Worm (Caenorhabditis elegans) whole organism, mixed stage, embryonic: ENCODE results near the gene srbc-50.
A peak's percentile ranks its signal among the peaks of the same experiment; 100 is the strongest.

Experiments
- M03D4.4 ChIP-seq: sonication (generic microtip); optimal IDR thresholded peaks from 2 replicates; lab custom pipeline; 2017; ENCODE audit warnings: mild to moderate bottlenecking, missing genetic modification characterization, missing compliant biosample characterization
- bed-3 ChIP-seq: fragments of 200-800 bp; sonication (Bioruptor generic); optimal IDR thresholded peaks from 3 replicates; lab custom pipeline; 2018; ENCODE audit warnings: mild to moderate bottlenecking, missing genetic modification characterization, moderate library complexity, missing compliant biosample characterization
- blmp-1 ChIP-seq: fragments of 150-350 bp; optimal IDR thresholded peaks from 2 replicates; lab custom pipeline; 2014; ENCODE audit warnings: missing biosample characterization, missing genetic modification characterization
- ceh-39 ChIP-seq: fragments of 150-350 bp; optimal IDR thresholded peaks from 2 replicates; lab custom pipeline; 2014; ENCODE audit warnings: missing biosample characterization, missing genetic modification characterization
- ceh-43 ChIP-seq: fragments of 200-800 bp; sonication (Bioruptor generic); optimal IDR thresholded peaks from 2 replicates; lab custom pipeline; 2018; ENCODE audit warnings: mild to moderate bottlenecking, missing genetic modification characterization, moderate library complexity, missing compliant biosample characterization
- ceh-83 ChIP-seq: fragments of 200-800 bp; sonication (Bioruptor generic); optimal IDR thresholded peaks from 2 replicates; lab custom pipeline; 2018; ENCODE audit warnings: mild to moderate bottlenecking, missing genetic modification characterization, missing compliant biosample characterization
- ces-1 ChIP-seq: fragments of 150-350 bp; optimal IDR thresholded peaks from 2 replicates; lab custom pipeline; 2014; ENCODE audit warnings: missing biosample characterization, missing genetic modification reagents, missing genetic modification characterization
- cnd-1 ChIP-seq: fragments of 200-800 bp; sonication (Bioruptor generic); optimal IDR thresholded peaks from 2 replicates; lab custom pipeline; 2018; ENCODE audit warnings: mild to moderate bottlenecking, missing genetic modification characterization, missing compliant biosample characterization
- drap-1 ChIP-seq: fragments of 200-800 bp; sonication (Bioruptor generic); optimal IDR thresholded peaks from 3 replicates; lab custom pipeline; 2018; ENCODE audit warnings: mild to moderate bottlenecking, missing genetic modification characterization, missing compliant biosample characterization
- elt-1 ChIP-seq: sonication (generic microtip); optimal IDR thresholded peaks from 2 replicates; lab custom pipeline; 2017; ENCODE audit warnings: missing genetic modification characterization, mild to moderate bottlenecking, missing compliant biosample characterization, antibody characterized with exemption, moderate library complexity, borderline replicate concordance; ENCODE audit not compliant: insufficient read depth
- elt-3 ChIP-seq: fragments of 150-350 bp; optimal IDR thresholded peaks from 2 replicates; lab custom pipeline; 2014; ENCODE audit warnings: missing biosample characterization, missing genetic modification characterization
- flh-1 ChIP-seq: fragments of 200-800 bp; sonication (Bioruptor generic); optimal IDR thresholded peaks from 2 replicates; lab custom pipeline; 2018; ENCODE audit warnings: mild to moderate bottlenecking, missing genetic modification characterization, moderate library complexity, missing compliant biosample characterization
- ham-2 ChIP-seq: fragments of 200-800 bp; sonication (Bioruptor generic); optimal IDR thresholded peaks from 2 replicates; lab custom pipeline; 2018; ENCODE audit warnings: mild to moderate bottlenecking, missing genetic modification characterization, missing compliant biosample characterization
- hlh-1 ChIP-seq: fragments of 150-350 bp; optimal IDR thresholded peaks from 2 replicates; lab custom pipeline; 2014; ENCODE audit warnings: missing biosample characterization, missing genetic modification reagents, missing genetic modification characterization
- lin-13 ChIP-seq: fragments of 150-350 bp; optimal IDR thresholded peaks from 2 replicates; lab custom pipeline; 2014; ENCODE audit warnings: missing biosample characterization, missing genetic modification characterization
- lin-32 ChIP-seq: fragments of 200-800 bp; sonication (Bioruptor generic); optimal IDR thresholded peaks from 2 replicates; lab custom pipeline; 2018; ENCODE audit warnings: mild to moderate bottlenecking, missing genetic modification characterization, missing compliant biosample characterization
- lsy-2 ChIP-seq: fragments of 150-350 bp; optimal IDR thresholded peaks from 2 replicates; lab custom pipeline; 2014; ENCODE audit warnings: missing biosample characterization, missing genetic modification characterization
- mab-5 ChIP-seq: fragments of 150-350 bp; optimal IDR thresholded peaks from 2 replicates; lab custom pipeline; 2014; ENCODE audit warnings: missing biosample characterization, missing genetic modification characterization
- mep-1 ChIP-seq: fragments of 150-350 bp; optimal IDR thresholded peaks from 2 replicates; lab custom pipeline; 2017; ENCODE audit warnings: missing biosample characterization, missing genetic modification reagents, missing genetic modification characterization, inconsistent platforms
- mls-2 ChIP-seq: sonication (generic microtip); optimal IDR thresholded peaks from 2 replicates; lab custom pipeline; 2016; ENCODE audit warnings: mild to moderate bottlenecking, missing genetic modification characterization, moderate library complexity, missing compliant biosample characterization
- nhr-12 ChIP-seq: fragments of 150-350 bp; optimal IDR thresholded peaks from 2 replicates; lab custom pipeline; 2014; ENCODE audit warnings: missing biosample characterization, missing genetic modification characterization
- nhr-2 ChIP-seq: fragments of 150-350 bp; optimal IDR thresholded peaks from 2 replicates; lab custom pipeline; 2014; ENCODE audit warnings: missing biosample characterization, missing genetic modification characterization
- nhr-237 ChIP-seq: fragments of 150-350 bp; optimal IDR thresholded peaks from 2 replicates; lab custom pipeline; 2014; ENCODE audit warnings: missing biosample characterization, missing genetic modification characterization
- nhr-28 ChIP-seq: fragments of 150-350 bp; optimal IDR thresholded peaks from 2 replicates; lab custom pipeline; 2014; ENCODE audit warnings: missing biosample characterization, missing genetic modification characterization
- nhr-76 ChIP-seq: sonication (generic microtip); optimal IDR thresholded peaks from 2 replicates; lab custom pipeline; 2017; ENCODE audit warnings: missing biosample characterization, missing genetic modification characterization
- pha-4 ChIP-seq: fragments of 150-350 bp; optimal IDR thresholded peaks from 2 replicates; lab custom pipeline; 2018; ENCODE audit warnings: missing biosample characterization, missing genetic modification reagents, missing genetic modification characterization
- sem-2 ChIP-seq: fragments of 200-800 bp; sonication (Bioruptor generic); optimal IDR thresholded peaks from 2 replicates; lab custom pipeline; 2018; ENCODE audit warnings: mild to moderate bottlenecking, missing genetic modification characterization, missing compliant biosample characterization
- snpc-4 ChIP-seq: fragments of 150-350 bp; optimal IDR thresholded peaks from 2 replicates; lab custom pipeline; 2014; ENCODE audit warnings: missing biosample characterization, missing genetic modification characterization
- sptf-1 ChIP-seq: sonication (generic microtip); optimal IDR thresholded peaks from 2 replicates; lab custom pipeline; 2017; ENCODE audit warnings: mild to moderate bottlenecking, missing genetic modification characterization, moderate library complexity, missing compliant biosample characterization
- tbx-8 ChIP-seq: fragments of 200-800 bp; sonication (Bioruptor generic); optimal IDR thresholded peaks from 2 replicates; lab custom pipeline; 2018; ENCODE audit warnings: mild to moderate bottlenecking, missing genetic modification characterization, moderate library complexity, missing compliant biosample characterization
- unc-120 ChIP-seq: sonication (generic microtip); optimal IDR thresholded peaks from 2 replicates; lab custom pipeline; 2017; ENCODE audit warnings: missing genetic modification characterization, missing compliant biosample characterization; ENCODE audit not compliant: poor library complexity, severe bottlenecking
- unc-39 ChIP-seq: fragments of 150-350 bp; optimal IDR thresholded peaks from 2 replicates; lab custom pipeline; 2014; ENCODE audit warnings: missing biosample characterization, missing genetic modification characterization
- unc-62 ChIP-seq: fragments of 150-350 bp; optimal IDR thresholded peaks from 2 replicates; lab custom pipeline; 2014; ENCODE audit warnings: missing biosample characterization, missing genetic modification reagents, missing genetic modification characterization
- zip-8 ChIP-seq: fragments of 150-350 bp; optimal IDR thresholded peaks from 2 replicates; lab custom pipeline; 2014; ENCODE audit warnings: missing biosample characterization, missing genetic modification characterization
- ztf-11 ChIP-seq: fragments of 150-350 bp; optimal IDR thresholded peaks from 2 replicates; lab custom pipeline; 2014; ENCODE audit warnings: missing biosample characterization, missing genetic modification characterization

The srbc-50 gene

DNA sequence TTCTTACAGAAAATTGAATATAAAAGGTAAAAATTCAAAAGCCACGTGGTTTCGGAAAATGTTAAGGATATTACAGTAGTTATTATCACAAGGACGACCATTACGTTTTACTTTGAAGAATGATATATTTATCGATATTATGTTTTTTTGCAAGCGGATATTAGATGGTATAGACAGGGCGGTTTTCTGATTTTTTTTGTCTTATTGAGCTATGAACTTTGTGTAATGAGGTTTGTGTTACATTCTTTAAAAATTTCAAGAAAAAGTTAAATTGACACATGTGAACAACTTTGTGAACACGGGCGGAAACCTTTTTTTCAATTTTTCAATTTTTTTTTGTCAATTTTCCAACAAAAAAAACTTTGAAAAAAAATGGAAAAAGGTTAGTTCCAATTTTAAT, at the start of gene srbc-50:
srbc-50 (minus strand) TSS at position 101 of the 400 bp plus-strand sequence.
- TF ChIP-seq bed-3 (GFP tag; lab: Kevin White, UChicago): no peak
- no peak for TF ChIP-seq lin-32
- no peak for TF ChIP-seq flh-1 (GFP tag; lab: Kevin White, UChicago)
- TF ChIP-seq lsy-2: no peak
- no peak for TF ChIP-seq snpc-4
- TF ChIP-seq lin-13 (tag; lab: Kevin White, UChicago): no peak
- TF ChIP-seq hlh-1 (tag; lab: Kevin White, UChicago): no peak
- TF ChIP-seq blmp-1 (tag; lab: Kevin White, UChicago): no peak
- no peak for TF ChIP-seq pha-4 (tag; lab: Kevin White, UChicago)
- no peak for TF ChIP-seq sem-2 (GFP tag; lab: Kevin White, UChicago)
- no peak for TF ChIP-seq ceh-83
- no peak for TF ChIP-seq M03D4.4 (tag; lab: Kevin White, UChicago)
- no peak for TF ChIP-seq mls-2 (tag; lab: Kevin White, UChicago)
- no peak for TF ChIP-seq ztf-11 (tag; lab: Kevin White, UChicago)
- TF ChIP-seq zip-8 (tag; lab: Kevin White, UChicago): no peak
- no peak for TF ChIP-seq ham-2 (GFP tag; lab: Kevin White, UChicago)
- TF ChIP-seq ces-1 (GFP tag; lab: Kevin White, UChicago): no peak

- TF ChIP-seq sptf-1 (peak; percentile 99), lsy-2 (peak; percentile 52), sem-2 (GFP tag; lab: Kevin White, UChicago) (peak; percentile 97), ham-2 (GFP tag; lab: Kevin White, UChicago) (peak; percentile 99), nhr-2 (tag; lab: Kevin White, UChicago) (no peak), mls-2 (tag; lab: Kevin White, UChicago) (peak; percentile 100), lin-13 (tag; lab: Kevin White, UChicago) (peak; percentile 85), unc-62 (peak; percentile 85), unc-39 (tag; lab: Kevin White, UChicago) (peak; percentile 84), zip-8 (tag; lab: Kevin White, UChicago) (peak; percentile 3), pha-4 (tag; lab: Kevin White, UChicago) (peak; percentile 73), bed-3 (GFP tag; lab: Kevin White, UChicago) (peak; percentile 98), snpc-4 (no peak), flh-1 (GFP tag; lab: Kevin White, UChicago) (peak; percentile 98), elt-3 (no peak), mep-1 (tag; lab: Kevin White, UChicago) (peak; percentile 71), unc-120 (tag; lab: Kevin White, UChicago) (peak; percentile 99), blmp-1 (tag; lab: Kevin White, UChicago) (no peak), ceh-43 (peak; percentile 98), M03D4.4 (tag; lab: Kevin White, UChicago) (peak; percentile 99), ces-1 (GFP tag; lab: Kevin White, UChicago) (no peak), nhr-76 (tag; lab: Kevin White, UChicago) (peak; percentile 68), ztf-11 (tag; lab: Kevin White, UChicago) (peak; percentile 82), elt-1 (tag; lab: Kevin White, UChicago) (peak; percentile 44), ceh-83 (peak; percentile 100), ceh-39 (tag; lab: Kevin White, UChicago) (peak; percentile 18), drap-1 (GFP tag; lab: Kevin White, UChicago) (peak; percentile 100), nhr-237 (tag; lab: Kevin White, UChicago) (peak; percentile 63), hlh-1 (tag; lab: Kevin White, UChicago) (peak; percentile 24), nhr-12 (tag; lab: Kevin White, UChicago) (peak; percentile 71), cnd-1 (tag; lab: Kevin White, UChicago) (peak; percentile 99), lin-32 (peak; percentile 99), tbx-8 (GFP tag; lab: Kevin White, UChicago) (peak; percentile 99), mab-5 (tag; lab: Kevin White, UChicago) (no peak), nhr-28 (tag; lab: Kevin White, UChicago) (peak; percentile 92)
- TF ChIP-seq, all 35 proteins: peak for 29
These were observed 49.0 kb upstream of the srbc-50 start for ce11 chrV:15873762-15874161.

- TF ChIP-seq nhr-76 (tag; lab: Kevin White, UChicago): no peak
- no peak for TF ChIP-seq nhr-2 (tag; lab: Kevin White, UChicago)
- no peak for TF ChIP-seq lsy-2
- TF ChIP-seq mab-5 (tag; lab: Kevin White, UChicago): no peak
- no peak for TF ChIP-seq ceh-39 (tag; lab: Kevin White, UChicago)
- TF ChIP-seq ceh-43: no peak
These were observed 47.5 kb upstream of the srbc-50 start, which contains the start of gene str-56 for ce11 chrV:15872273-15872672. TSS of gene str-56 (plus strand) at chrV:15872573.
